Fruit fly (Drosophila melanogaster) whole organism, embryonic: ENCODE measurements around the gene sesB.

Experiments used
- Abd-B ChIP-seq: fragments of 200-800 bp; sonication (Bioruptor generic); optimal IDR thresholded peaks from 2 replicates; lab custom pipeline; 2018; ENCODE audit warnings: missing biosample characterization, mild to moderate bottlenecking, missing genetic modification characterization, moderate library complexity
- Atf6 ChIP-seq: fragments of 200-800 bp; sonication (Bioruptor generic); IDR thresholded peaks from 2 replicates; pipeline ENCODE4 v1.3.6; 2022; ENCODE audit warnings: missing biosample characterization, missing genetic modification characterization
- CG1024 ChIP-seq: fragments of 200-800 bp; sonication (Bioruptor generic); IDR thresholded peaks from 2 replicates; pipeline ENCODE4 v1.3.6; 2022; ENCODE audit warnings: missing biosample characterization, missing genetic modification characterization
- CG10267 ChIP-seq: fragments of 200-800 bp; sonication (Bioruptor generic); optimal IDR thresholded peaks from 2 replicates; lab custom pipeline; 2018; ENCODE audit warnings: missing biosample characterization, mild to moderate bottlenecking, missing genetic modification characterization, moderate library complexity
- CG11247 ChIP-seq: fragments of 200-800 bp; sonication (Bioruptor generic); IDR thresholded peaks from 2 replicates; pipeline ENCODE4 v1.3.6; 2022; ENCODE audit warnings: missing biosample characterization, missing genetic modification characterization
- CG11504 ChIP-seq: fragments of 200-800 bp; sonication (Bioruptor generic); optimal IDR thresholded peaks from 3 replicates; lab custom pipeline; 2019; ENCODE audit warnings: missing biosample characterization, mild to moderate bottlenecking, missing genetic modification characterization, moderate library complexity
- CG12299 ChIP-seq: fragments of 200-800 bp; sonication (Bioruptor generic); optimal IDR thresholded peaks from 2 replicates; lab custom pipeline; 2018; ENCODE audit warnings: missing biosample characterization, mild to moderate bottlenecking, missing genetic modification characterization
- CG13424 ChIP-seq: fragments of 200-800 bp; sonication (Bioruptor generic); optimal IDR thresholded peaks from 2 replicates; lab custom pipeline; 2019; ENCODE audit warnings: missing biosample characterization, mild to moderate bottlenecking, missing genetic modification characterization, moderate library complexity
- CG15269 ChIP-seq: fragments of 200-800 bp; sonication (Bioruptor generic); optimal IDR thresholded peaks from 2 replicates; lab custom pipeline; 2018; ENCODE audit warnings: missing biosample characterization, mild to moderate bottlenecking, missing genetic modification characterization, moderate library complexity
- CG15696 ChIP-seq: fragments of 200-800 bp; sonication (Bioruptor generic); optimal IDR thresholded peaks from 2 replicates; lab custom pipeline; 2019; ENCODE audit warnings: missing biosample characterization, mild to moderate bottlenecking, missing genetic modification characterization, moderate library complexity
- CG17328 ChIP-seq: fragments of 200-800 bp; sonication (Bioruptor generic); IDR thresholded peaks from 2 replicates; pipeline ENCODE4 v1.3.6; 2022; ENCODE audit warnings: missing biosample characterization, missing genetic modification characterization
- CG17385 ChIP-seq: fragments of 200-800 bp; sonication (Bioruptor generic); optimal IDR thresholded peaks from 3 replicates; lab custom pipeline; 2018; ENCODE audit warnings: missing biosample characterization, mild to moderate bottlenecking, missing genetic modification characterization
- CG17568 ChIP-seq: fragments of 200-800 bp; sonication (Bioruptor generic); optimal IDR thresholded peaks from 2 replicates; lab custom pipeline; 2018; ENCODE audit warnings: missing biosample characterization, mild to moderate bottlenecking, missing genetic modification characterization, moderate library complexity
- CG1792 ChIP-seq: fragments of 200-800 bp; sonication (Bioruptor generic); optimal IDR thresholded peaks from 2 replicates; lab custom pipeline; 2016; ENCODE audit warnings: missing biosample characterization, missing genetic modification characterization
- CG18011 ChIP-seq: fragments of 200-800 bp; sonication (Bioruptor generic); optimal IDR thresholded peaks from 2 replicates; lab custom pipeline; 2017; ENCODE audit warnings: missing biosample characterization, missing genetic modification characterization, mild to moderate bottlenecking, moderate library complexity, missing genotype
- CG18262 ChIP-seq: fragments of 200-800 bp; optimal IDR thresholded peaks from 3 replicates; lab custom pipeline; 2019; ENCODE audit warnings: missing biosample characterization, mild to moderate bottlenecking, missing genetic modification characterization, moderate library complexity
- CG2120 ChIP-seq: fragments of 200-800 bp; sonication (Bioruptor generic); optimal IDR thresholded peaks from 3 replicates; lab custom pipeline; 2016; ENCODE audit warnings: missing biosample characterization, missing genetic modification characterization
- CG31441 ChIP-seq: fragments of 200-800 bp; sonication (Bioruptor generic); IDR thresholded peaks from 2 replicates; pipeline ENCODE4 v1.3.6; 2022; ENCODE audit warnings: missing biosample characterization, missing genetic modification characterization
- CG33213 ChIP-seq: fragments of 200-800 bp; sonication (Bioruptor generic); optimal IDR thresholded peaks from 3 replicates; lab custom pipeline; 2016; ENCODE audit warnings: missing biosample characterization, missing genetic modification characterization
- CG3838 ChIP-seq: fragments of 200-800 bp; sonication (Bioruptor generic); optimal IDR thresholded peaks from 3 replicates; lab custom pipeline; 2016; ENCODE audit warnings: missing biosample characterization, missing genetic modification characterization
- CG3847 ChIP-seq: fragments of 200-800 bp; sonication (Bioruptor generic); IDR thresholded peaks from 2 replicates; pipeline ENCODE4 v1.3.6; 2022; ENCODE audit warnings: missing biosample characterization, missing genetic modification characterization
- CG6654 ChIP-seq: fragments of 200-800 bp; sonication (Bioruptor generic); optimal IDR thresholded peaks from 2 replicates; lab custom pipeline; 2017; ENCODE audit warnings: missing biosample characterization, mild to moderate bottlenecking, missing genetic modification characterization
- CoRest ChIP-seq: fragments of 200-800 bp; sonication (Bioruptor generic); optimal IDR thresholded peaks from 3 replicates; lab custom pipeline; 2018; ENCODE audit warnings: missing biosample characterization, mild to moderate bottlenecking, missing genetic modification characterization, moderate library complexity
- CrebB ChIP-seq: fragments of 200-800 bp; sonication (Bioruptor generic); optimal IDR thresholded peaks from 3 replicates; lab custom pipeline; 2018; ENCODE audit warnings: missing biosample characterization, mild to moderate bottlenecking, missing genetic modification characterization
- Dfd ChIP-seq, 2 experiments: fragments of >200 bp; optimal IDR thresholded peaks; 2 replicates each; lab custom pipeline; 2017; ENCODE audit warnings: missing biosample characterization in 2 of 2, missing genetic modification characterization in 2 of 2
- Dref ChIP-seq: fragments of 200-800 bp; sonication (Bioruptor generic); IDR thresholded peaks from 2 replicates; pipeline ENCODE4 v1.3.6; 2022; ENCODE audit warnings: missing biosample characterization, missing genetic modification characterization
- E2f2 ChIP-seq: fragments of 200-800 bp; sonication (Bioruptor generic); IDR thresholded peaks from 2 replicates; pipeline ENCODE4 v1.3.6; 2022; ENCODE audit warnings: missing biosample characterization, missing genetic modification characterization
- Mad ChIP-seq: fragments of 200-800 bp; sonication (Bioruptor generic); optimal IDR thresholded peaks from 2 replicates; lab custom pipeline; 2016; ENCODE audit warnings: missing biosample characterization, missing genetic modification characterization
- Myb ChIP-seq: fragments of 200-800 bp; sonication (Bioruptor generic); optimal IDR thresholded peaks from 2 replicates; lab custom pipeline; 2016; ENCODE audit warnings: missing biosample characterization, missing genetic modification characterization
- Scr ChIP-seq: fragments of 200-800 bp; sonication (Bioruptor generic); IDR thresholded peaks from 2 replicates; pipeline ENCODE4 v1.3.6; 2022; ENCODE audit warnings: missing biosample characterization, missing genetic modification characterization; ENCODE audit not compliant: partially characterized antibody
- Stat92E ChIP-seq, 3 experiments: fragments of >200 bp in 2 of 3; fragments of 200-800 bp in 1 of 3; sonication (Bioruptor generic) in 1 of 3; optimal IDR thresholded peaks; 2 replicates each; lab custom pipeline; 2017 to 2019; ENCODE audit warnings: missing biosample characterization in 3 of 3, missing genetic modification characterization in 3 of 3, mild to moderate bottlenecking in 1 of 3, moderate library complexity in 1 of 3
- bsh ChIP-seq, 2 experiments: fragments of 200-800 bp; sonication (Bioruptor generic); optimal IDR thresholded peaks; 2 replicates each; lab custom pipeline; 2017 to 2018; ENCODE audit warnings: mild to moderate bottlenecking in 2 of 2, missing biosample characterization in 2 of 2, missing genetic modification characterization in 2 of 2, moderate library complexity in 1 of 2
- cad ChIP-seq: fragments of >200 bp; optimal IDR thresholded peaks from 2 replicates; lab custom pipeline; 2017; ENCODE audit warnings: missing biosample characterization, missing genetic modification characterization
- cg ChIP-seq: fragments of 200-800 bp; sonication (Bioruptor generic); optimal IDR thresholded peaks from 3 replicates; lab custom pipeline; 2019; ENCODE audit warnings: missing biosample characterization, mild to moderate bottlenecking, missing genetic modification characterization, moderate library complexity
- eve ChIP-seq, 2 experiments: fragments of >200 bp; optimal IDR thresholded peaks; 2 replicates each; lab custom pipeline; 2017; ENCODE audit warnings: missing biosample characterization in 2 of 2, missing genetic modification characterization in 2 of 2
- eyg ChIP-seq: fragments of 200-800 bp; sonication (Bioruptor generic); optimal IDR thresholded peaks from 3 replicates; lab custom pipeline; 2016; ENCODE audit warnings: missing biosample characterization, missing genetic modification characterization
- ftz-f1 ChIP-seq: fragments of 200-800 bp; sonication (Bioruptor generic); optimal IDR thresholded peaks from 2 replicates; lab custom pipeline; 2016; ENCODE audit warnings: missing biosample characterization, missing genetic modification characterization
- klu ChIP-seq: fragments of 200-800 bp; sonication (Bioruptor generic); IDR thresholded peaks from 2 replicates; pipeline ENCODE4 v1.3.6; 2022; ENCODE audit warnings: missing biosample characterization, missing genetic modification characterization
- kni ChIP-seq: fragments of 200-800 bp; sonication (Bioruptor generic); optimal IDR thresholded peaks from 3 replicates; lab custom pipeline; 2017; ENCODE audit warnings: mild to moderate bottlenecking, missing biosample characterization, missing genetic modification reagents, missing genetic modification characterization
- lab ChIP-seq: fragments of 200-800 bp; sonication (Bioruptor generic); optimal IDR thresholded peaks from 3 replicates; lab custom pipeline; 2017; ENCODE audit warnings: missing biosample characterization, missing genetic modification characterization, mild to moderate bottlenecking, moderate library complexity, missing genetic modification reagents
- nom ChIP-seq: fragments of 200-800 bp; sonication (Bioruptor generic); optimal IDR thresholded peaks from 2 replicates; lab custom pipeline; 2017; ENCODE audit warnings: missing biosample characterization, missing genetic modification characterization, mild to moderate bottlenecking, moderate library complexity, missing genetic modification reagents
- odd ChIP-seq: fragments of 200-800 bp; sonication (Bioruptor generic); optimal IDR thresholded peaks from 2 replicates; lab custom pipeline; 2017; ENCODE audit warnings: missing biosample characterization, mild to moderate bottlenecking, missing genetic modification characterization
- pros ChIP-seq: fragments of 200-800 bp; sonication (Bioruptor generic); optimal IDR thresholded peaks from 3 replicates; lab custom pipeline; 2019; ENCODE audit warnings: missing biosample characterization, mild to moderate bottlenecking, missing genetic modification characterization, moderate library complexity
- psq ChIP-seq: fragments of 200-800 bp; sonication (Bioruptor generic); optimal IDR thresholded peaks from 2 replicates; lab custom pipeline; 2017; ENCODE audit warnings: missing biosample characterization, missing genetic modification characterization
- pum ChIP-seq: fragments of 200-800 bp; sonication (Bioruptor generic); optimal IDR thresholded peaks from 2 replicates; lab custom pipeline; 2016; ENCODE audit warnings: missing biosample characterization, missing genetic modification characterization
- slou ChIP-seq: fragments of 200-800 bp; sonication (Bioruptor generic); optimal IDR thresholded peaks from 3 replicates; lab custom pipeline; 2016; ENCODE audit warnings: missing biosample characterization, missing genetic modification characterization
- stwl ChIP-seq: fragments of 200-800 bp; sonication (Bioruptor generic); optimal IDR thresholded peaks from 3 replicates; lab custom pipeline; 2018; ENCODE audit warnings: missing biosample characterization, mild to moderate bottlenecking, missing genetic modification characterization, moderate library complexity
- twi ChIP-seq: fragments of 200-800 bp; optimal IDR thresholded peaks from 2 replicates; lab custom pipeline; 2019; ENCODE audit warnings: missing biosample characterization, mild to moderate bottlenecking, missing genetic modification characterization, moderate library complexity
- wek ChIP-seq: fragments of 200-800 bp; sonication (Bioruptor generic); optimal IDR thresholded peaks from 3 replicates; lab custom pipeline; 2018; ENCODE audit warnings: missing biosample characterization, mild to moderate bottlenecking, missing genetic modification characterization, moderate library complexity

The sesB gene

DNA sequence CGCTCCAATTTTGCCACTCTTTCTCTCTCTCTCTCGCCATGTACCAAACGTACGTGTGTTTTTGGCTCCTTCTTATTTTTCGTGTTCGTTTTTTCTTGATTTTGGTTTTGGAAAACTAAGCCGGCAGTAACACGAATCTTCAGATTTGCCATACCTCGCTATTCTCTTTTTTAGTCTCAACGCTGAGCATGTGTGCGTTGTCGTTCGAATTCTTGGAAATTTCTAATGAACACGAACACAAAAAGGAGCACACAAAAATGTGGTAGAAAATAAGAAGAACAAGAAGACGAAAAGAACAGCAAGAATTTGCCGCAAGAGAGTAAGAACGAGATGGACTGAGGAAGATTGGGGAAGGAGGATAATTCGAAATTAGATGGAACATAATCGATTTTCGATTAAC is 21.9 kb upstream of the sesB start:
- TF ChIP-seq CG1024 (no peak), psq (GFP tag; lab: Kevin White, UChicago) (peak; percentile 33), pros (peak; percentile 86), cg (GFP tag; lab: Kevin White, UChicago) (peak; percentile 30), twi (tag; lab: Kevin White, UChicago) (peak; percentile 29), Stat92E (GFP tag; optimal IDR thresholded peaks at IDR 0.05; lab: Kevin White, UChicago) (peak in 1 of 3 experiments; percentile 96), stwl (peak; percentile 8), CG17385 (peak; percentile 33), CG15269 (no peak)

DNA sequence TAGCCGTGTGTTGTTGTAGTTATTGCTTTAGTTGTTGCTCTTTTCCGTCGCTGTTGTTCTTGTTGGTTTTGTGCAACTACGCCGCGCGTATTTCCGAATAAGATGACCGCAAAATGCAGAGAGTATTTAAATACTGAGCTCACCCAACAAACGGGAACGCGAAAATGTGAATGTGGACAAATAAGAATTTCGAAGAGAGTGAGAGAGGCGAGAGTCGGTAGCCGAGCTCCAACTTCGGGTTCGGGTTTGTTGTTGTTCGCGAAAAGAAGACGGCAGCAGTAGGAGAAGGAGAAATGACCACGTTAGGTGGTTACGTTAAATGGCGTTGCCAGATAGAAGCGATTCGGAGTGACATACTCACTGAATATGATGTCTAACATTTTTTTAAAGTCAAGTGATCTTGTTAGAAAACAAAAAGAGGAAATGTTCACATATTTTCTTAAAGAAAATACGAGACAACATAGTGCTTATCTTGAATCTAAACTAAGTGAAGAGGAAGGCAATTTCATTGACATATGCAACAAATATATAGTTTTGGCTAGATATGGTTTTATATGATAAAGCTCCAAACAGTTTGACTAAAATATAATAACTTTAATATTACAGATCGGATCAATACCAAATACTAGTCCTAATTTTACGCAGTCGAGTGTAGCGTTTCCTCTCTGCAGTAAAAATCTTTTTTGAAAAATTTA is 20.1 kb upstream of the sesB start:
- TF ChIP-seq Abd-B (GFP tag; lab: Kevin White, UChicago) (no peak), ftz-f1 (GFP tag; lab: Kevin White, UChicago) (no peak), CG17568 (no peak), CG18011 (GFP tag; lab: Kevin White, UChicago) (no peak), klu (GFP tag; lab: Robert Waterston, UW) (no peak), CG11247 (GFP tag; lab: Robert Waterston, UW) (no peak), CoRest (peak; percentile 10), bsh (GFP tag; optimal IDR thresholded peaks at IDR 0.05; lab: Kevin White, UChicago) (no peak), kni (no peak), eyg (GFP tag; lab: Kevin White, UChicago) (no peak), nom (GFP tag; lab: Kevin White, UChicago) (no peak), CG11504 (tag; lab: Kevin White, UChicago) (peak; percentile 8), CG2120 (GFP tag; lab: Kevin White, UChicago) (peak; percentile 17), CrebB (tag; lab: Kevin White, UChicago) (no peak), slou (no peak), CG1792 (GFP tag; lab: Kevin White, UChicago) (no peak), CG10267 (tag; lab: Kevin White, UChicago) (no peak), CG31441 (GFP tag; lab: Robert Waterston, UW) (no peak), CG18262 (tag; lab: Kevin White, UChicago) (no peak), eve (GFP tag; optimal IDR thresholded peaks at IDR 0.05; lab: Kevin White, UChicago) (no peak), Dref (GFP tag; lab: Robert Waterston, UW) (no peak), Mad (GFP tag; lab: Kevin White, UChicago) (no peak), CG6654 (GFP tag; lab: Kevin White, UChicago) (no peak), CG15696 (tag; lab: Kevin White, UChicago) (no peak), Scr (GFP tag; lab: Robert Waterston, UW) (0 out of 2 replicates have a peak, but pooled peaks have one; percentile 10), E2f2 (0 out of 2 replicates have a peak, but pooled peaks have one; percentile 15), Atf6 (GFP tag; lab: Robert Waterston, UW) (peak; percentile 29; the same call in 1 of the 2 replicates), CG17328 (no peak), odd (no peak), cad (no peak), CG12299 (tag; lab: Kevin White, UChicago) (no peak), Dfd (GFP tag; optimal IDR thresholded peaks at IDR 0.05; lab: Kevin White, UChicago) (no peak), lab (GFP tag; lab: Kevin White, UChicago) (peak; percentile 6), CG3847 (GFP tag; lab: Robert Waterston, UW) (no peak), CG3838 (GFP tag; lab: Kevin White, UChicago) (no peak), wek (GFP tag; lab: Kevin White, UChicago) (no peak), pum (GFP tag; lab: Kevin White, UChicago) (no peak), CG13424 (tag; lab: Kevin White, UChicago) (peak; percentile 16), Myb (GFP tag; lab: Kevin White, UChicago) (no peak), CG33213 (GFP tag; lab: Kevin White, UChicago) (no peak)
